Worm (Caenorhabditis elegans) whole organism, L4 larva: ENCODE measurements around the gene Y54F10AR.1.
"Not testable (repeated sequence)": the region's sequence is repeated elsewhere in the genome, so short reads cannot be mapped to it uniquely, and the experiment has no call there.

Experiments used
- F49E8.2 ChIP-seq: sonication (generic microtip); optimal IDR thresholded peaks from 2 replicates; lab custom pipeline; 2016; ENCODE audit warnings: missing compliant biosample characterization, mild to moderate bottlenecking, missing genetic modification characterization, borderline replicate concordance
- T20F7.1 ChIP-seq: fragments of 200-800 bp; sonication (Bioruptor generic); optimal IDR thresholded peaks from 2 replicates; lab custom pipeline; 2018; ENCODE audit warnings: mild to moderate bottlenecking, missing genetic modification characterization, missing compliant biosample characterization
- T26A8.4 ChIP-seq: fragments of 200-800 bp; sonication (Bioruptor generic); IDR thresholded peaks from 2 replicates; pipeline ENCODE4 v1.3.6; 2022; ENCODE audit warnings: missing genetic modification characterization, missing compliant biosample characterization
- Y48G9A.11 ChIP-seq: fragments of 200-800 bp; sonication (Bioruptor generic); IDR thresholded peaks from 2 replicates; pipeline ENCODE4 v1.3.6; 2022; ENCODE audit warnings: missing genetic modification reagents, missing genetic modification characterization, missing compliant biosample characterization
- Y5F2A.4 ChIP-seq: fragments of 200-800 bp; sonication (Bioruptor generic); optimal IDR thresholded peaks from 2 replicates; lab custom pipeline; 2018; ENCODE audit warnings: mild to moderate bottlenecking, missing genetic modification characterization, missing compliant biosample characterization
- ZK337.2 ChIP-seq: fragments of 200-800 bp; sonication (Bioruptor generic); IDR thresholded peaks from 2 replicates; pipeline ENCODE4 v1.3.6; 2022; ENCODE audit warnings: missing genetic modification reagents, missing genetic modification characterization, missing compliant biosample characterization
- ZK546.5 ChIP-seq, 2 experiments: sonication (generic microtip); optimal IDR thresholded peaks; 2 replicates each; lab custom pipeline; 2017; ENCODE audit warnings: missing biosample characterization in 2 of 2, missing genetic modification characterization in 2 of 2
- aha-1 ChIP-seq: fragments of 150-350 bp; peaks from one replicate; lab custom pipeline; 2014; ENCODE audit warnings: missing biosample characterization, missing genetic modification characterization
- attf-4 ChIP-seq: sonication (generic microtip); optimal IDR thresholded peaks from 3 replicates; lab custom pipeline; 2017; ENCODE audit warnings: missing biosample characterization, missing genetic modification characterization
- ceh-20 ChIP-seq: fragments of 200-800 bp; sonication (Bioruptor generic); IDR thresholded peaks from 2 replicates; pipeline ENCODE4 v1.3.6; 2022; ENCODE audit warnings: missing genetic modification reagents, missing genetic modification characterization, missing compliant biosample characterization
- ceh-82 ChIP-seq: sonication (generic microtip); optimal IDR thresholded peaks from 2 replicates; lab custom pipeline; 2017; ENCODE audit warnings: missing biosample characterization, missing genetic modification characterization
- daf-19 ChIP-seq: fragments of 200-800 bp; sonication (Bioruptor generic); conservative IDR thresholded peaks from 2 replicates; pipeline ENCODE4 v1.3.6; 2022; ENCODE audit warnings: missing genetic modification characterization, missing compliant biosample characterization
- dmd-6 ChIP-seq: fragments of 200-800 bp; sonication (Bioruptor generic); IDR thresholded peaks from 2 replicates; pipeline ENCODE4 v1.3.6; 2022; ENCODE audit warnings: missing genetic modification reagents, missing genetic modification characterization, missing compliant biosample characterization
- dmd-9 ChIP-seq: fragments of 200-800 bp; sonication (Bioruptor generic); IDR thresholded peaks from 2 replicates; pipeline ENCODE4 v1.3.6; 2022; ENCODE audit warnings: missing genetic modification reagents, missing genetic modification characterization, missing compliant biosample characterization
- egl-27 ChIP-seq: sonication (generic microtip); optimal IDR thresholded peaks from 3 replicates; lab custom pipeline; 2017; ENCODE audit warnings: missing biosample characterization, missing genetic modification reagents, missing genetic modification characterization
- fkh-10 ChIP-seq: fragments of 150-350 bp; optimal IDR thresholded peaks from 2 replicates; lab custom pipeline; 2014; ENCODE audit warnings: missing biosample characterization, missing genetic modification reagents, missing genetic modification characterization
- fos-1 ChIP-seq: fragments of 150-350 bp; optimal IDR thresholded peaks from 2 replicates; lab custom pipeline; 2014; ENCODE audit warnings: missing biosample characterization, missing genetic modification characterization
- gei-8 ChIP-seq: fragments of 200-800 bp; sonication (Bioruptor generic); optimal IDR thresholded peaks from 2 replicates; lab custom pipeline; 2018; ENCODE audit warnings: mild to moderate bottlenecking, missing genetic modification characterization, missing compliant biosample characterization
- hif-1 ChIP-seq, 2 experiments: sonication (generic microtip); optimal IDR thresholded peaks; 2 replicates each; lab custom pipeline; 2016 to 2017; ENCODE audit warnings: missing compliant biosample characterization in 2 of 2, missing genetic modification characterization in 2 of 2, missing genetic modification reagents in 2 of 2, missing genotype in 2 of 2, mild to moderate bottlenecking in 1 of 2
- lin-1 ChIP-seq: fragments of 200-800 bp; sonication (Bioruptor generic); IDR thresholded peaks from 2 replicates; pipeline ENCODE4 v1.3.6; 2022; ENCODE audit warnings: missing genetic modification reagents, missing genetic modification characterization, missing compliant biosample characterization
- lin-13 ChIP-seq: fragments of 150-350 bp; optimal IDR thresholded peaks from 2 replicates; lab custom pipeline; 2014; ENCODE audit warnings: missing biosample characterization, missing genetic modification reagents, missing genetic modification characterization
- lin-38 ChIP-seq: fragments of 200-800 bp; sonication (Bioruptor generic); IDR thresholded peaks from 2 replicates; pipeline ENCODE4 v1.3.6; 2022; ENCODE audit warnings: missing genetic modification reagents, missing genetic modification characterization, missing compliant biosample characterization
- lin-39 ChIP-seq: fragments of 150-350 bp; optimal IDR thresholded peaks from 2 replicates; lab custom pipeline; 2014; ENCODE audit warnings: missing biosample characterization, missing genetic modification reagents, missing genetic modification characterization
- madf-5 ChIP-seq, 2 experiments: fragments of 200-800 bp; sonication (Bioruptor generic); IDR thresholded peaks; 2 replicates each; pipeline ENCODE4 v1.3.6; 2022; ENCODE audit warnings: missing compliant biosample characterization in 2 of 2, missing genetic modification characterization in 2 of 2
- mxl-3 ChIP-seq: fragments of 200-800 bp; sonication (Bioruptor generic); optimal IDR thresholded peaks from 2 replicates; lab custom pipeline; 2018; ENCODE audit warnings: mild to moderate bottlenecking, missing genetic modification characterization, missing compliant biosample characterization
- nhr-11 ChIP-seq: fragments of 150-350 bp; optimal IDR thresholded peaks from 2 replicates; lab custom pipeline; 2014; ENCODE audit warnings: missing biosample characterization, missing genetic modification characterization
- nhr-111 ChIP-seq: fragments of 200-800 bp; sonication (Bioruptor generic); optimal IDR thresholded peaks from 2 replicates; lab custom pipeline; 2018; ENCODE audit warnings: mild to moderate bottlenecking, missing genetic modification characterization, missing compliant biosample characterization
- nhr-237 ChIP-seq: sonication (generic microtip); optimal IDR thresholded peaks from 2 replicates; lab custom pipeline; 2017; ENCODE audit warnings: missing biosample characterization, missing genetic modification characterization
- nhr-25 ChIP-seq: sonication (generic microtip); optimal IDR thresholded peaks from 2 replicates; lab custom pipeline; 2017; ENCODE audit warnings: missing genetic modification characterization, mild to moderate bottlenecking, missing compliant biosample characterization, antibody characterized with exemption, moderate library complexity, borderline replicate concordance; ENCODE audit not compliant: insufficient read depth
- nhr-41 ChIP-seq: fragments of 200-800 bp; sonication (Bioruptor generic); IDR thresholded peaks from 2 replicates; pipeline ENCODE4 v1.3.6; 2022; ENCODE audit warnings: missing genetic modification reagents, missing genetic modification characterization, missing compliant biosample characterization
- nhr-42 ChIP-seq: fragments of 200-800 bp; sonication (Bioruptor generic); IDR thresholded peaks from 2 replicates; pipeline ENCODE4 v1.3.6; 2022; ENCODE audit warnings: missing genetic modification characterization, missing compliant biosample characterization
- nhr-6 ChIP-seq: fragments of 150-350 bp; optimal IDR thresholded peaks from 2 replicates; lab custom pipeline; 2014; ENCODE audit warnings: missing biosample characterization, missing genetic modification characterization
- nhr-77 ChIP-seq: fragments of 150-350 bp; optimal IDR thresholded peaks from 2 replicates; lab custom pipeline; 2014; ENCODE audit warnings: missing biosample characterization, missing genetic modification characterization
- pha-4 ChIP-seq, 2 experiments: fragments of 150-350 bp in 1 of 2; fragments of 200-800 bp in 1 of 2; sonication (Bioruptor generic) in 1 of 2; IDR thresholded peaks in 1 of 2; optimal IDR thresholded peaks in 1 of 2; 2 replicates each; pipeline versions ENCODE4 v1.3.6 to Lab custom; 2014 to 2022; ENCODE audit warnings: missing genetic modification characterization in 2 of 2, missing genetic modification reagents in 2 of 2, missing biosample characterization in 1 of 2, missing compliant biosample characterization in 1 of 2
- php-3 ChIP-seq: fragments of 200-800 bp; sonication (Bioruptor generic); IDR thresholded peaks from 2 replicates; pipeline ENCODE4 v1.3.6; 2022; ENCODE audit warnings: missing genetic modification reagents, missing genetic modification characterization, missing compliant biosample characterization
- rbr-2 ChIP-seq: sonication (generic microtip); optimal IDR thresholded peaks from 2 replicates; lab custom pipeline; 2016; ENCODE audit warnings: missing genotype, missing genetic modification characterization, missing compliant biosample characterization
- set-16 ChIP-seq: fragments of 200-800 bp; sonication (Bioruptor generic); IDR thresholded peaks from 2 replicates; pipeline ENCODE4 v1.3.6; 2022; ENCODE audit warnings: missing genetic modification reagents, missing genetic modification characterization, missing compliant biosample characterization
- snpc-1.2 ChIP-seq: fragments of 200-800 bp; sonication (Bioruptor generic); IDR thresholded peaks from 2 replicates; pipeline ENCODE4 v1.3.6; 2022; ENCODE audit warnings: missing genetic modification reagents, missing genetic modification characterization, missing compliant biosample characterization
- unc-130 ChIP-seq: sonication (generic microtip); optimal IDR thresholded peaks from 2 replicates; lab custom pipeline; 2016; ENCODE audit warnings: missing genetic modification reagents, missing genetic modification characterization, missing compliant biosample characterization
- unc-62 ChIP-seq, 3 experiments: fragments of 150-350 bp in 1 of 3; sonication (generic microtip); optimal IDR thresholded peaks in 2 of 3; peaks in 1 of 3; 1 replicate in 1 of 3; 2 replicates in 2 of 3; lab custom pipeline; 2014 to 2017; ENCODE audit warnings: missing biosample characterization in 3 of 3, missing genetic modification characterization in 3 of 3, missing genetic modification reagents in 3 of 3, missing genotype in 1 of 3
- vab-7 ChIP-seq: fragments of 200-800 bp; sonication (Bioruptor generic); IDR thresholded peaks from 2 replicates; pipeline ENCODE4 v1.3.6; 2022; ENCODE audit warnings: missing genetic modification reagents, missing genetic modification characterization, missing compliant biosample characterization
- ztf-11 ChIP-seq: fragments of 150-350 bp; optimal IDR thresholded peaks from 2 replicates; lab custom pipeline; 2014; ENCODE audit warnings: missing biosample characterization, missing genetic modification characterization

Gene Y54F10AR.1

DNA sequence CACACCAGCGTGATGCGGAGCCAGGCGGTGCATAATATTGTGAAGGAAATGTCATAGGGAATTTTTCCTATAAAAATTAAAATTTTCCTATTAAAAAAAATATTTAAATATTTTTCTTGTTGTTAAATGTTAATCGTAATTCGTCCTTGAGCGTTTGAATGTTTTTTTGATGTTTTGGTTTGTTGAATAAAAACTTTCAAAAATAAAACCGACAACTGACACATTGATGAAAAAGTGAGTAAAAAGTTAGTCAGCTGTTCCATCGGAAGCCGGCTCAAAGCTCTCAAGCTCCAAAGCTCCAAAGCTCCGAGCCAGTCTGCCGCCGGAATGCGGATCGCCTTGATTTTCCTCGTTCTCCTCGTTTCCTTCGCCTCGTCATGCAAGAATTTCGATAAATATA lies 43.2 kb upstream of the Y54F10AR.1 start, which contains the start of gene Y71H2B.4:
Y71H2B.4 (plus strand) TSS at position 301 of the 400 bp plus-strand sequence.
- TF ChIP-seq egl-27 = no peak
- no peak for TF ChIP-seq nhr-237 (tag; lab: Kevin White, UChicago)
- no peak for TF ChIP-seq nhr-6
- no peak for TF ChIP-seq ztf-11 (tag; lab: Kevin White, UChicago)
- no peak for TF ChIP-seq ceh-20 (GFP tag; lab: Robert Waterston, UW)
- TF ChIP-seq lin-13 = no peak
- no peak for TF ChIP-seq nhr-11 (tag; lab: Kevin White, UChicago)
- TF ChIP-seq nhr-77 (tag; lab: Kevin White, UChicago) = no peak
- TF ChIP-seq daf-19 = no peak
- no peak for TF ChIP-seq attf-4 (tag; lab: Kevin White, UChicago)
- no peak for TF ChIP-seq dmd-9 (GFP tag; lab: Robert Waterston, UW)
- TF ChIP-seq Y5F2A.4 (GFP tag; lab: Kevin White, UChicago) = no peak
- no peak for TF ChIP-seq fos-1 (tag; lab: Kevin White, UChicago)
- TF ChIP-seq dmd-6 (GFP tag; lab: Robert Waterston, UW) = no peak
- no peak for TF ChIP-seq ZK337.2 (GFP tag; lab: Robert Waterston, UW)
- TF ChIP-seq snpc-1.2 = no peak
- no peak for TF ChIP-seq nhr-42

ce11 chrIII:2616212-2616611 lies 40.7 kb upstream of the Y54F10AR.1 start:
- TF ChIP-seq nhr-25 (no peak), unc-62 (GFP tag; optimal IDR thresholded peaks at IDR 0.05 in 1 of 2; lab: Kevin White, UChicago) (peak in 1 of 2 experiments; percentile 95), unc-62 (tag; optimal IDR thresholded peaks at IDR 0.05; lab: Kevin White, UChicago) (no peak)

DNA sequence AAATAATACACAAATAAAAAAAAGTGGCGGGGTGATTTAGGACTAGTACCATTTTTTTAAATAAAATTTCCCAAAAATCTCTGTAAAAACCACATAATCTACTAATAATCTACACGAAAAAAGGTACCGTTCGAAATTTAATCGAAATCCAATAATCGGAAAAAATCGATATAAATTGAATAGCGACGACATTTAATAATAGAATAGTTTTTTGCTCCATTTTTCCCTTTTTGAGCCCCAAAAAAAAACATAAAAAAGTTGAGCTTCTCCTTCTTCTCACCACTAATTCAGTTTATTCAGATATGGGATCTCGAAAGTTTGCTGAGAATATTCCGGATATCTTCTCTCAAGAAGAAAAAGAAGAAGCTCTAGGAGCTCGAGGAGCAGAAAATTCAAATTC lies 32.2 kb upstream of the Y54F10AR.1 start, which contains the start of gene Y71H2B.5:
Y71H2B.5 (plus strand) TSS at position 301 of the 400 bp plus-strand sequence.
- not testable (repeated sequence) for TF ChIP-seq nhr-77 (tag; lab: Kevin White, UChicago); madf-5 (GFP tag; IDR thresholded peaks at IDR 0.05; lab: Robert Waterston, UW); fkh-10

DNA sequence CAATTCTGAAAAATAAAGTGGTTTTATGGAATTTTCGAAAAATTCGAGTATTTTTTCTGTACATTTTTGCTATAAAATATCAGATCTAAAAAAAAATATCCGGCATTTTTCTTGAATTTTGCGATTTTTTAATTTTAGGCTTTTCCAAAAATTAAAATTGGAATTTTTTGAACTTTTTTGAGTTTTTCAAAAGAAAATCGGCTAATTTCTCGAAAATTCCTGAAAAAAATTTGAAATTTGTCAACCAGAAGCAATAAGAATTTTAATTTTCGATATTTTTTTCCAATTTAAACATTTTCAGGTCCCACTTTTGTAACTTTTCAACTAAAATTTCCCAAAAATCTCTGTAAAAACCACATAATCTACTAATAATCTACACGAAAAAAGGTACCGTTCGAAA lies 28.2 kb upstream of the Y54F10AR.1 start, which contains the start of gene Y71H2B.11:
Y71H2B.11 (plus strand) TSS at position 301 of the 400 bp plus-strand sequence.
- TF ChIP-seq egl-27 = no peak
- TF ChIP-seq T20F7.1 (GFP tag; lab: Kevin White, UChicago) = no peak
- no peak for TF ChIP-seq ztf-11 (tag; lab: Kevin White, UChicago)
- TF ChIP-seq Y5F2A.4 (GFP tag; lab: Kevin White, UChicago) = no peak
- TF ChIP-seq ceh-20 (GFP tag; lab: Robert Waterston, UW) = no peak
- TF ChIP-seq nhr-11 (tag; lab: Kevin White, UChicago) = no peak
- no peak for TF ChIP-seq ZK546.5 (tag; optimal IDR thresholded peaks at IDR 0.05; lab: Kevin White, UChicago)
- no peak for TF ChIP-seq nhr-6
- TF ChIP-seq unc-130 (GFP tag; lab: Kevin White, UChicago) = no peak
- no peak for TF ChIP-seq aha-1 (tag; lab: Kevin White, UChicago)

DNA sequence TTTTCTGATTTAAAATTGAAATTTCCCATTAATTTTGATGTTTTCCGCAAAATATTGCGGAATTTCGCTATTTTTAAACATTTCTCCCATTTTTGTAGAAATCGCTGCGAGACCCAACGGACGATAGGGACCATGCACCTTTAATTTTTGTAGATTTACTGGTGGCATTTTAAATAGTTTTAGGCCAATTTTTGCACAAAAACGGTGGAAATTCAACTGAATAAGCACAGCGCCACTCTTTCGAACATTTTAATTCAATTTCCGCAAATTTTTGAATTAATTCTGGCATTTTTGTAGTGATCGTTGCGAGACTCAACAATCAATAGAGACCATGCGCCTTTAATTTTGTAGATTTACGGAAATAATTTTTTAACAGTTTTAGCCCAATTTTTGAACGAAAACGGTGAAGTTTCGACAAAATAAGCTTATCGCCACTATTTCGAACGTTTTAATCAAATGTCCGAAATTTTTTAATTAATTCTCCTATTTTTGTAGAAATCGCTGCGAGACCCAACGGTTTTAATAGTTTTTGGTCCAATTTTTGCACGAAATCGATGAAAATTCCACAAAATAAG lies 23.1 kb upstream of the Y54F10AR.1 start:
- no peak for TF ChIP-seq rbr-2
- no peak for TF ChIP-seq gei-8 (GFP tag; lab: Kevin White, UChicago)
- no peak for TF ChIP-seq nhr-237 (tag; lab: Kevin White, UChicago)
- TF ChIP-seq pha-4 (GFP tag; IDR thresholded peaks at IDR 0.05; lab: Robert Waterston, UW) = no peak
- no peak for TF ChIP-seq pha-4 (tag; optimal IDR thresholded peaks at IDR 0.05; lab: Kevin White, UChicago)
- TF ChIP-seq nhr-41 (GFP tag; lab: Robert Waterston, UW) = no peak
- TF ChIP-seq hif-1 (tag; optimal IDR thresholded peaks at IDR 0.05; lab: Kevin White, UChicago) = no peak
- TF ChIP-seq F49E8.2 (tag; lab: Kevin White, UChicago) = peak; percentile 76
- TF ChIP-seq egl-27 = no peak
- no peak for TF ChIP-seq set-16 (GFP tag; lab: Robert Waterston, UW)
- TF ChIP-seq unc-130 (GFP tag; lab: Kevin White, UChicago) = peak; percentile 33
- no peak for TF ChIP-seq mxl-3 (GFP tag; lab: Kevin White, UChicago)
- TF ChIP-seq ceh-82 = no peak
- TF ChIP-seq Y48G9A.11 (GFP tag; lab: Robert Waterston, UW) = 0 out of 2 replicates have a peak, but pooled peaks have one; percentile 42
- TF ChIP-seq lin-1 (GFP tag; lab: Robert Waterston, UW) = no peak
- no peak for TF ChIP-seq T26A8.4 (GFP tag; lab: Robert Waterston, UW)
- no peak for TF ChIP-seq vab-7 (GFP tag; lab: Robert Waterston, UW)
- TF ChIP-seq lin-38 (GFP tag; lab: Robert Waterston, UW) = peak; percentile 60
- no peak for TF ChIP-seq php-3
- no peak for TF ChIP-seq nhr-111 (GFP tag; lab: Kevin White, UChicago)
- no peak for TF ChIP-seq lin-39
